Worm (Caenorhabditis elegans): ENCODE measurements around the gene Y47D3B.12.

DNA sequence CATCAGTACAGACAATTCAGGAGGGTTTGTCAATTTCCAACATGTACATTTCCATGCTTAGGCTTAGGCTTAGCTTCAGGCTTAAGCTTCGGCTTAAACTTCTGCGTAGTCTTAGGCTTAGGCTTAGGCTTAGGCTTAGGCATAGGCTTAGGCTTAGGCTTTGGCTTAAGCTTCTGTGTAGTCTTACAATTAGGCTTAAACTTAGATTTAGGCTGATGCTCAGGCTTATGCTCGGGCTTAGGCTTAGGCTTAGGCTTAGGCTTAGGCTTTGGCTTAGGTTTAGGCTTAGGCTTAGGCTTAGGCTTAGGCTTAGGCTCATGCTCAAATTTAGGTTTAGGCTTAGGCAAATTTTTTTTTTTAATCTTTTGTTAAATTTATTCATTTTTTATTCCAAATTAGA is 22.0 kb downstream of the Y47D3B.12 start:
- TF ChIP-seq med-1 (GFP tag; optimal IDR thresholded peaks at IDR 0.05; ENCODE audit: insufficient read depth) (no peak), ztf-23 (GFP tag; IDR thresholded peaks at IDR 0.05) (no peak), flt-1 (GFP tag; IDR thresholded peaks at IDR 0.05) (no peak), ztf-29 (GFP tag; IDR thresholded peaks at IDR 0.05) (no peak; the same call in 1 of the 2 replicates), tab-1 (GFP tag; IDR thresholded peaks at IDR 0.05) (no peak)

All from whole organism, midembryonic.